Fruit fly (Drosophila melanogaster) whole organism, embryonic: ENCODE measurements around the gene CG17744.

Source experiments
- Ada2b ChIP-seq: fragments of 200-800 bp; sonication (Bioruptor generic); IDR thresholded peaks from 2 replicates; pipeline ENCODE4 v1.3.6; 2022; ENCODE audit warnings: missing biosample characterization, missing genetic modification characterization
- Atf3 ChIP-seq: fragments of 200-800 bp; sonication (Bioruptor generic); optimal IDR thresholded peaks from 3 replicates; lab custom pipeline; 2016; ENCODE audit warnings: missing biosample characterization, missing genetic modification characterization
- CG1024 ChIP-seq: fragments of 200-800 bp; sonication (Bioruptor generic); IDR thresholded peaks from 2 replicates; pipeline ENCODE4 v1.3.6; 2022; ENCODE audit warnings: missing biosample characterization, missing genetic modification characterization
- CG11504 ChIP-seq: fragments of 200-800 bp; sonication (Bioruptor generic); optimal IDR thresholded peaks from 3 replicates; lab custom pipeline; 2019; ENCODE audit warnings: missing biosample characterization, mild to moderate bottlenecking, missing genetic modification characterization, moderate library complexity
- CG12391 ChIP-seq: fragments of 200-800 bp; sonication (Bioruptor generic); optimal IDR thresholded peaks from 3 replicates; lab custom pipeline; 2018; ENCODE audit warnings: missing biosample characterization, mild to moderate bottlenecking, missing genetic modification characterization, moderate library complexity
- CG13287 ChIP-seq: fragments of 200-800 bp; sonication (Bioruptor generic); IDR thresholded peaks from 2 replicates; pipeline ENCODE4 v1.3.6; 2022; ENCODE audit warnings: missing biosample characterization, missing genetic modification characterization; ENCODE audit not compliant: partially characterized antibody
- CG13424 ChIP-seq: fragments of 200-800 bp; sonication (Bioruptor generic); optimal IDR thresholded peaks from 2 replicates; lab custom pipeline; 2019; ENCODE audit warnings: missing biosample characterization, mild to moderate bottlenecking, missing genetic modification characterization, moderate library complexity
- CG14667 ChIP-seq: fragments of 200-800 bp; sonication (Bioruptor generic); IDR thresholded peaks from 2 replicates; pipeline ENCODE4 v1.3.6; 2022; ENCODE audit warnings: missing biosample characterization, missing genetic modification characterization
- CG14860 ChIP-seq: fragments of 200-800 bp; sonication (Bioruptor generic); IDR thresholded peaks from 3 replicates; pipeline ENCODE4 v1.3.6; 2022; ENCODE audit warnings: missing biosample characterization, missing genetic modification characterization; ENCODE audit not compliant: partially characterized antibody
- CG1603 ChIP-seq: fragments of 200-800 bp; sonication (Bioruptor generic); optimal IDR thresholded peaks from 2 replicates; lab custom pipeline; 2019; ENCODE audit warnings: missing biosample characterization, mild to moderate bottlenecking, missing genetic modification characterization, moderate library complexity
- CG17359 ChIP-seq: fragments of 200-800 bp; sonication (Bioruptor generic); optimal IDR thresholded peaks from 3 replicates; lab custom pipeline; 2018; ENCODE audit warnings: missing biosample characterization, mild to moderate bottlenecking, missing genetic modification characterization, moderate library complexity
- CG17361 ChIP-seq: fragments of 200-800 bp; sonication (Bioruptor generic); IDR thresholded peaks from 3 replicates; pipeline ENCODE4 v1.3.6; 2022; ENCODE audit warnings: missing biosample characterization, missing genetic modification characterization
- CG2129 ChIP-seq: fragments of 200-800 bp; sonication (Bioruptor generic); IDR thresholded peaks from 2 replicates; pipeline ENCODE4 v1.3.6; 2022; ENCODE audit warnings: missing biosample characterization, missing genetic modification characterization; ENCODE audit not compliant: partially characterized antibody
- CG2678 ChIP-seq: fragments of 200-800 bp; sonication (Bioruptor generic); optimal IDR thresholded peaks from 3 replicates; lab custom pipeline; 2019; ENCODE audit warnings: missing biosample characterization, mild to moderate bottlenecking, missing genetic modification characterization, moderate library complexity
- CG30403 ChIP-seq: fragments of 200-800 bp; sonication (Bioruptor generic); optimal IDR thresholded peaks from 3 replicates; lab custom pipeline; 2016; ENCODE audit warnings: missing biosample characterization, missing genetic modification characterization
- CG31441 ChIP-seq: fragments of 200-800 bp; sonication (Bioruptor generic); IDR thresholded peaks from 2 replicates; pipeline ENCODE4 v1.3.6; 2022; ENCODE audit warnings: missing biosample characterization, missing genetic modification characterization
- CG7357 ChIP-seq: fragments of 200-800 bp; sonication (Bioruptor generic); IDR thresholded peaks from 3 replicates; pipeline ENCODE4 v1.3.6; 2022; ENCODE audit warnings: missing biosample characterization, missing genetic modification characterization
- Chrac-16 ChIP-seq: fragments of 200-800 bp; sonication (Bioruptor generic); optimal IDR thresholded peaks from 3 replicates; lab custom pipeline; 2016; ENCODE audit warnings: missing biosample characterization, missing genetic modification characterization
- Dad ChIP-seq: fragments of 200-800 bp; sonication (Bioruptor generic); optimal IDR thresholded peaks from 3 replicates; lab custom pipeline; 2016; ENCODE audit warnings: missing biosample characterization, missing genetic modification characterization
- Drgx ChIP-seq: fragments of 200-800 bp; sonication (Bioruptor generic); IDR thresholded peaks from 2 replicates; pipeline ENCODE4 v1.3.6; 2022; ENCODE audit warnings: missing biosample characterization, missing genetic modification characterization
- HHEX ChIP-seq: fragments of 200-800 bp; sonication (Bioruptor generic); optimal IDR thresholded peaks from 3 replicates; lab custom pipeline; 2017; ENCODE audit warnings: missing biosample characterization, mild to moderate bottlenecking, missing genetic modification characterization, missing genetic modification reagents
- Kr ChIP-seq: fragments of 200-800 bp; sonication (Bioruptor generic); optimal IDR thresholded peaks from 2 replicates; lab custom pipeline; 2017; ENCODE audit warnings: missing biosample characterization, mild to moderate bottlenecking, missing genetic modification characterization
- Med ChIP-seq: fragments of 200-800 bp; sonication (Bioruptor generic); peaks from one replicate; lab custom pipeline; 2016; ENCODE audit warnings: missing biosample characterization, missing genetic modification characterization, mild to moderate bottlenecking, inconsistent platforms, moderate library complexity
- Ptx1 ChIP-seq: fragments of 200-800 bp; sonication (Bioruptor generic); IDR thresholded peaks from 2 replicates; pipeline ENCODE4 v1.3.6; 2022; ENCODE audit warnings: missing biosample characterization, missing genetic modification characterization
- Sox102F ChIP-seq: fragments of 200-800 bp; sonication (Bioruptor generic); optimal IDR thresholded peaks from 2 replicates; lab custom pipeline; 2018; ENCODE audit warnings: missing biosample characterization, mild to moderate bottlenecking, missing genetic modification characterization, moderate library complexity
- Tbp ChIP-seq: fragments of >200 bp; optimal IDR thresholded peaks from 2 replicates; lab custom pipeline; 2018; ENCODE audit warnings: missing biosample characterization, missing genetic modification characterization
- bcd ChIP-seq: fragments of 200-800 bp; sonication (Bioruptor generic); optimal IDR thresholded peaks from 2 replicates; lab custom pipeline; 2017; ENCODE audit warnings: missing biosample characterization, mild to moderate bottlenecking, missing genetic modification characterization
- cas ChIP-seq: fragments of 200-800 bp; sonication (Bioruptor generic); IDR thresholded peaks from 2 replicates; pipeline ENCODE4 v1.3.6; 2022; ENCODE audit warnings: missing biosample characterization, missing genetic modification characterization
- ci ChIP-seq: fragments of 200-800 bp; sonication (Bioruptor generic); IDR thresholded peaks from 3 replicates; pipeline ENCODE4 v1.3.6; 2022; ENCODE audit warnings: missing biosample characterization, missing genetic modification characterization
- esg ChIP-seq: fragments of 200-800 bp; sonication (Bioruptor generic); conservative IDR thresholded peaks from 2 replicates; pipeline ENCODE4 v1.3.6; 2022; ENCODE audit warnings: missing biosample characterization, missing genetic modification characterization
- eyg ChIP-seq: fragments of 200-800 bp; sonication (Bioruptor generic); optimal IDR thresholded peaks from 3 replicates; lab custom pipeline; 2016; ENCODE audit warnings: missing biosample characterization, missing genetic modification characterization
- fd96Cb ChIP-seq: fragments of 200-800 bp; sonication (Bioruptor generic); optimal IDR thresholded peaks from 2 replicates; lab custom pipeline; 2018; ENCODE audit warnings: missing biosample characterization, mild to moderate bottlenecking, missing genetic modification characterization, moderate library complexity
- hkb ChIP-seq, 2 experiments: fragments of 200-800 bp in 1 of 2; fragments of >200 bp in 1 of 2; sonication (Bioruptor generic) in 1 of 2; IDR thresholded peaks in 1 of 2; optimal IDR thresholded peaks in 1 of 2; 2 replicates each; pipeline versions ENCODE4 v1.3.6 to Lab custom; 2017 to 2022; ENCODE audit warnings: missing biosample characterization in 1 of 2, missing genetic modification characterization in 1 of 2
- ind ChIP-seq: fragments of 200-800 bp; sonication (Bioruptor generic); optimal IDR thresholded peaks from 3 replicates; lab custom pipeline; 2016; ENCODE audit warnings: missing biosample characterization, missing genetic modification characterization
- lab ChIP-seq: fragments of 200-800 bp; sonication (Bioruptor generic); optimal IDR thresholded peaks from 3 replicates; lab custom pipeline; 2017; ENCODE audit warnings: missing biosample characterization, missing genetic modification characterization, mild to moderate bottlenecking, moderate library complexity, missing genetic modification reagents
- lmd ChIP-seq: fragments of 200-800 bp; sonication (Bioruptor generic); IDR thresholded peaks from 2 replicates; pipeline ENCODE4 v1.3.6; 2022; ENCODE audit warnings: missing biosample characterization, missing genetic modification characterization
- oc ChIP-seq: fragments of 200-800 bp; sonication (Bioruptor generic); optimal IDR thresholded peaks from 2 replicates; lab custom pipeline; 2018; ENCODE audit warnings: missing biosample characterization, mild to moderate bottlenecking, missing genetic modification characterization, moderate library complexity
- org-1 ChIP-seq: fragments of 200-800 bp; sonication (Bioruptor generic); optimal IDR thresholded peaks from 2 replicates; lab custom pipeline; 2017; ENCODE audit warnings: missing biosample characterization, missing genetic modification characterization
- otp ChIP-seq: fragments of 200-800 bp; sonication (Bioruptor generic); IDR thresholded peaks from 3 replicates; pipeline ENCODE4, ENCODE4 v1.3.6; 2022; ENCODE audit warnings: missing biosample characterization, missing genetic modification characterization
- prd ChIP-seq, 3 experiments: fragments of >200 bp in 2 of 3; fragments of 200-800 bp in 1 of 3; sonication (Bioruptor generic) in 1 of 3; optimal IDR thresholded peaks in 2 of 3; IDR thresholded peaks in 1 of 3; 2 replicates in 2 of 3; 3 replicates in 1 of 3; pipeline versions ENCODE4 v1.3.6 to Lab custom; 2017 to 2022; ENCODE audit warnings: missing biosample characterization in 1 of 3, missing genetic modification characterization in 1 of 3
- run ChIP-seq: fragments of 200-800 bp; sonication (Bioruptor generic); optimal IDR thresholded peaks from 3 replicates; lab custom pipeline; 2018; ENCODE audit warnings: missing biosample characterization, mild to moderate bottlenecking, missing genetic modification characterization
- sens ChIP-seq: fragments of 200-800 bp; sonication (Bioruptor generic); peaks from one replicate; lab custom pipeline; 2016; ENCODE audit warnings: missing biosample characterization, missing genetic modification characterization
- seq ChIP-seq: fragments of 200-800 bp; sonication (Bioruptor generic); IDR thresholded peaks from 2 replicates; pipeline ENCODE4 v1.3.6; 2022; ENCODE audit warnings: missing biosample characterization, missing genetic modification characterization
- so ChIP-seq: fragments of 200-800 bp; sonication (Bioruptor generic); IDR thresholded peaks from 3 replicates; pipeline ENCODE4 v1.3.6; 2022; ENCODE audit warnings: missing biosample characterization, missing genetic modification characterization
- stc ChIP-seq: fragments of 200-800 bp; sonication (Bioruptor generic); IDR thresholded peaks from 2 replicates; pipeline ENCODE4 v1.3.6; 2022; ENCODE audit warnings: missing biosample characterization, missing genetic modification characterization
- tap ChIP-seq: fragments of 200-800 bp; optimal IDR thresholded peaks from 3 replicates; lab custom pipeline; 2019; ENCODE audit warnings: missing biosample characterization, mild to moderate bottlenecking, missing genetic modification characterization, moderate library complexity
- tgo ChIP-seq: fragments of 200-800 bp; sonication (Bioruptor generic); IDR thresholded peaks from 3 replicates; pipeline ENCODE4 v1.3.6; 2022; ENCODE audit warnings: missing biosample characterization, missing genetic modification characterization
- unpg ChIP-seq: fragments of 200-800 bp; sonication (Bioruptor generic); optimal IDR thresholded peaks from 3 replicates; lab custom pipeline; 2018; ENCODE audit warnings: missing biosample characterization, mild to moderate bottlenecking, missing genetic modification characterization, moderate library complexity
- vvl ChIP-seq: fragments of 200-800 bp; sonication (Bioruptor generic); IDR thresholded peaks from 2 replicates; pipeline ENCODE4 v1.3.6; 2022; ENCODE audit warnings: missing biosample characterization, missing genetic modification characterization
- wdn ChIP-seq: fragments of 200-800 bp; sonication (Bioruptor generic); IDR thresholded peaks from 2 replicates; pipeline ENCODE4 v1.3.6; 2022; ENCODE audit warnings: missing biosample characterization, missing genetic modification characterization

Gene CG17744

dm6 chr3L:6996907-6997306 lies 29.7 kb downstream of the CG17744 start:
- TF ChIP-seq Ada2b (0 out of 2 replicates have a peak, but pooled peaks have one; percentile 12), otp (0 out of 3 replicates have a peak, but pooled peaks have one; percentile 21), tgo (GFP tag; lab: Robert Waterston, UW) (no peak), CG14667 (no peak), CG12391 (tag; lab: Kevin White, UChicago) (peak; percentile 16), Tbp (no peak), Drgx (GFP tag; lab: Robert Waterston, UW) (peak; percentile 65), cas (GFP tag; lab: Robert Waterston, UW) (no peak), hkb (optimal IDR thresholded peaks at IDR 0.05; lab: Kevin White, UChicago) (no peak), hkb (GFP tag; IDR thresholded peaks at IDR 0.05; lab: Robert Waterston, UW) (0 out of 2 replicates have a peak, but pooled peaks have one; percentile 16), CG13287 (no peak), CG1603 (peak; percentile 17), Dad (GFP tag; lab: Kevin White, UChicago) (no peak), seq (GFP tag; lab: Robert Waterston, UW) (peak; percentile 30; the same call in 1 of the 2 replicates), stc (GFP tag; lab: Robert Waterston, UW) (no peak), ci (GFP tag; lab: Robert Waterston, UW) (no peak), CG14860 (no peak), oc (no peak), esg (GFP tag; lab: Robert Waterston, UW) (0 out of 2 replicates have a peak, but pooled peaks have one; percentile 15), CG13424 (tag; lab: Kevin White, UChicago) (peak; percentile 28), Ptx1 (0 out of 2 replicates have a peak, but pooled peaks have one; percentile 35), lmd (GFP tag; lab: Robert Waterston, UW) (peak; percentile 8; the same call in 1 of the 2 replicates), eyg (no peak), unpg (GFP tag; lab: Kevin White, UChicago) (peak; percentile 23), CG17359 (tag; lab: Kevin White, UChicago) (peak; percentile 32), CG31441 (GFP tag; lab: Robert Waterston, UW) (peak; percentile 34; the same call in 1 of the 2 replicates), CG17361 (GFP tag; lab: Robert Waterston, UW) (peak; percentile 34; the same call in 1 of the 3 replicates), HHEX (GFP tag; lab: Kevin White, UChicago) (no peak), tap (tag; lab: Kevin White, UChicago) (peak; percentile 24), CG7357 (no peak), Atf3 (GFP tag; lab: Kevin White, UChicago) (no peak), bcd (GFP tag; lab: Kevin White, UChicago) (peak; percentile 16), run (no peak), CG11504 (tag; lab: Kevin White, UChicago) (peak; percentile 61), vvl (peak; percentile 14; the same call in 1 of the 2 replicates), lab (GFP tag; lab: Kevin White, UChicago) (peak; percentile 21), prd (optimal IDR thresholded peaks at IDR 0.05; lab: Kevin White, UChicago) (no peak), prd (GFP tag; IDR thresholded peaks at IDR 0.05; lab: Robert Waterston, UW) (0 out of 3 replicates have a peak, but pooled peaks have one; percentile 33), Kr (GFP tag; lab: Kevin White, UChicago) (no peak), wdn (no peak), ind (GFP tag; lab: Kevin White, UChicago) (peak; percentile 14), CG2129 (no peak), CG30403 (GFP tag; lab: Kevin White, UChicago) (peak; percentile 5), Sox102F (GFP tag; lab: Kevin White, UChicago) (peak; percentile 30), sens (GFP tag; lab: Kevin White, UChicago) (peak; percentile 80), CG1024 (GFP tag; lab: Robert Waterston, UW) (no peak), org-1 (GFP tag; lab: Kevin White, UChicago) (no peak), Chrac-16 (GFP tag; lab: Kevin White, UChicago) (no peak), CG2678 (peak; percentile 49), so (GFP tag; lab: Robert Waterston, UW) (no peak), Med (peak; percentile 64), fd96Cb (peak; percentile 38)
